Worm (Caenorhabditis elegans): Measurements from ENCODE around the gene ketn-1.

Gene ketn-1

DNA sequence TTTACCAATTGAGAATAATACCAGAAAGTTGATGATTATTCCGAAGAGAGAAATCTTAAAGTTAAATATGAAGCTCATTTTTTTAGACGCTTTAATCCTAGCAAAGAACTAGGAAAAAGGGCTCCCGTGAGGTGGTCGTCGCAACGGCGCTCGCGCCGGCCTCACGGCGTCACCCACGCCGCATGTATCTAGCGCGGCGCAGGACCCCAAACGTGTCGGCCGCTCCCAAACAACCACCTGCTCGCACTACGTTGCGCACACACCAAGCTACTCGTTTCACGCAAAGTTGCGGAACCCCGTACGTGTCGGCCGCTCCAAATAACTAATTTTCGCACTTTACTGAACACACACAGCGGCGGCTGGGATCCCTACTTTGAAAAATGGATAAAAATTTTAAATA is 61.3 kb downstream of the ketn-1 start:
- no peak for TF ChIP-seq tra-1 (GFP tag; IDR thresholded peaks at IDR 0.05)
- TF ChIP-seq set-16 (GFP tag; IDR thresholded peaks at IDR 0.05) = peak; percentile 85

DNA sequence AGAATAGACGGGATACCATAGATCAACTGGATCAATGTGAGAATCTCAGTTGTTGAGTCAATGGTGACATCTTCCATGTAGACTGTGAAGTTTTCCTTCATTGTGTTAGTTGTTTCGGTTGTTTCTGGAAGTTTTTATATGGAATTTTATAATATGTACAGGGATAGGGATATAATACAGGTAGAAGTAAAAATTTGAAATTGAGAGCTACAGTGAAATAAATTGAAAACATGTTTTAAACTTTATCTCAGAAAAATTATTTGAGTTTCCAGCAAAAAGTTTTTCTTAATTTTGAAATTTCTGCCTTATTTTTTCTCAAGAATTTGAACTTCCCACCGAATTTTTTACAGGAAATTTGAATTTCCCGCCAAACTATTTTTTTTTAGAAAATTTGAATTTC is 65.4 kb downstream of the ketn-1 start, which contains the start of gene srg-62:
Gene srg-62 (minus strand): TSS at position 101 of the 400 bp plus-strand sequence.
- TF ChIP-seq lin-13 (GFP tag; optimal IDR thresholded peaks at IDR 0.05) (no peak), unc-62 (GFP tag; optimal IDR thresholded peaks at IDR 0.05 in 1 of 2) (no peak), unc-62 (tag; optimal IDR thresholded peaks at IDR 0.05) (no peak), set-16 (GFP tag; IDR thresholded peaks at IDR 0.05) (no peak)

DNA sequence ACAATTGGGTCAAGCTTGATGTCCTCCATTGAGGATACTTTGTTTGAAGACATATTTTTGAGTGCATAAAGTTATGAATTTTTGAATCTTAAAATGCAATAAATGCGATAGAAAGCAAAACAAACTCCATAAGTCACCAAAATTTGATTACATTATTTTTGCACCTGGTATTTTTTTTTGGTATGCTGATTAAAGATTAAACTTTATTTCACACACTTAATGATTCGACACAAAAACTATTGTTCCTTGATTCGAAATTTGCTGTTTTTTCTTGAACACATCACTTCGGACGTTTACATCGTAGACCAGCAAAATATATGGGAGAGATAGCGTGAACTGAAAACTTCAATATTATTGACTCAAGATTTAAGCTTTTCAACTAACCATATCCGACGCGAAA is 67.4 kb downstream of the ketn-1 start, which contains the start of gene srg-61:
Gene srg-61 (minus strand): TSS at position 101 of the 400 bp plus-strand sequence.
- TF ChIP-seq lin-29 (GFP tag; IDR thresholded peaks at IDR 0.05) (no peak), F26F4.8 (GFP tag; conservative IDR thresholded peaks at IDR 0.05) (no peak), rbr-2 (tag; optimal IDR thresholded peaks at IDR 0.05) (no peak), pqm-1 (tag; optimal IDR thresholded peaks at IDR 0.05) (no peak), ceh-28 (tag; optimal IDR thresholded peaks at IDR 0.05) (no peak), zip-11 (GFP tag; IDR thresholded peaks at IDR 0.05) (no peak), arid-1 (GFP tag; conservative IDR thresholded peaks at IDR 0.05) (no peak), ZK337.2 (GFP tag; IDR thresholded peaks at IDR 0.05) (no peak), T26A8.4 (GFP tag; IDR thresholded peaks at IDR 0.05) (no peak), set-16 (GFP tag; IDR thresholded peaks at IDR 0.05) (no peak), ceh-20 (GFP tag; IDR thresholded peaks at IDR 0.05) (no peak), F49E8.2 (tag; optimal IDR thresholded peaks at IDR 0.05; ENCODE audit: borderline replicate concordance) (no peak), Y5F2A.4 (GFP tag; optimal IDR thresholded peaks at IDR 0.05) (no peak), tag-97 (GFP tag; IDR thresholded peaks at IDR 0.05) (no peak), mxl-3 (GFP tag; optimal IDR thresholded peaks at IDR 0.05) (no peak), nhr-76 (tag; optimal IDR thresholded peaks at IDR 0.05) (no peak), vab-7 (GFP tag; IDR thresholded peaks at IDR 0.05) (no peak), Y105C5A.15 (GFP tag; IDR thresholded peaks at IDR 0.05) (no peak)

DNA sequence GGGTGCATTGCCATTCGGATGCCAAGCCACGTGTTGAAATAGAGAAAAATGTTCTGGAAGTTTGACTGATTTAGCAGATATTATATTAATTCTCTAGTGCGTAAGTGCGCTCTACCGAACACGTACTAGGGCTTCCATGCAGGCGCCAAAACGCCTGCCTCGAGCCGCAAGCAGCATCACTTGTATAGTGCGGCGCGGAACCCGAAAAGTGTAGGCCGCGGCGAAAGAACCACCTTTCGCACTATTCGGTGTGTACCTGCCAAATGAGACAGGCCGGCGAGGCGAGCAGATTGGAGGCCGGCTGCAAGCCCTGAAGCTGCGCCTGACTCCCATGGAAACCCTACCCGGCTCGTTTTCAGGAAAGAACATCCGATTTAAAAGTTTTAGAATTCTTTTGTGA is 68.1 kb downstream of the ketn-1 start:
- TF ChIP-seq egl-43 (GFP tag; IDR thresholded peaks at IDR 0.05) (no peak), madf-9 (GFP tag; conservative IDR thresholded peaks at IDR 0.05) (no peak), fkh-10 (GFP tag; optimal IDR thresholded peaks at IDR 0.05) (no peak), hif-1 (tag; optimal IDR thresholded peaks at IDR 0.05) (no peak), Y105C5A.15 (GFP tag; IDR thresholded peaks at IDR 0.05) (no peak), nhr-77 (tag; optimal IDR thresholded peaks at IDR 0.05) (no peak), tag-97 (GFP tag; IDR thresholded peaks at IDR 0.05) (no peak), ctbp-1 (GFP tag; IDR thresholded peaks at IDR 0.05) (no peak), mdl-1 (tag; optimal IDR thresholded peaks at IDR 0.05) (no peak), spr-1 (tag; optimal IDR thresholded peaks at IDR 0.05) (no peak), zfp-2 (tag; optimal IDR thresholded peaks at IDR 0.05) (no peak), ZK337.2 (GFP tag; IDR thresholded peaks at IDR 0.05) (no peak), nhr-28 (tag; optimal IDR thresholded peaks at IDR 0.05) (no peak), Y5F2A.4 (GFP tag; optimal IDR thresholded peaks at IDR 0.05) (no peak), ceh-44 (GFP tag; IDR thresholded peaks at IDR 0.05) (no peak), F10B5.3 (tag; optimal IDR thresholded peaks at IDR 0.05) (no peak), cey-2 (tag; optimal IDR thresholded peaks at IDR 0.05; ENCODE audit: borderline replicate concordance, insufficient read depth) (no peak), set-16 (GFP tag; IDR thresholded peaks at IDR 0.05) (peak; percentile 84), mep-1 (tag; optimal IDR thresholded peaks at IDR 0.05) (no peak), mes-2 (tag; optimal IDR thresholded peaks at IDR 0.05; ENCODE audit: poor library complexity, severe bottlenecking) (no peak), F44E2.7 (GFP tag; IDR thresholded peaks at IDR 0.05) (no peak), ceh-20 (GFP tag; IDR thresholded peaks at IDR 0.05) (no peak), ceh-32 (tag; optimal IDR thresholded peaks at IDR 0.05; ENCODE audit: poor library complexity) (no peak), Y75B8A.6 (GFP tag; IDR thresholded peaks at IDR 0.05) (no peak), daf-8 (GFP tag; IDR thresholded peaks at IDR 0.05) (no peak), aha-1 (tag) (peak; percentile 42), ceh-82 (tag; optimal IDR thresholded peaks at IDR 0.05) (no peak), fos-1 (tag; optimal IDR thresholded peaks at IDR 0.05) (no peak), dve-1 (tag; optimal IDR thresholded peaks at IDR 0.05; ENCODE audit: insufficient read depth) (no peak), pha-4 (GFP tag; IDR thresholded peaks at IDR 0.05) (no peak), pha-4 (tag; optimal IDR thresholded peaks at IDR 0.05) (no peak)

Data from whole organism, L4 larva.